Worm (Caenorhabditis elegans): ENCODE data around the gene snpc-3.4.

ce11 chrIII:4015382-4015986 lies 4.4 kb upstream of the snpc-3.4 start:
- TF ChIP-seq ztf-11 (tag; optimal IDR thresholded peaks at IDR 0.05) (no peak), ama-1 (optimal IDR thresholded peaks at IDR 0.05) (peak; percentile 72), egl-27 (tag; optimal IDR thresholded peaks at IDR 0.05) (peak; percentile 10), unc-39 (tag; optimal IDR thresholded peaks at IDR 0.05) (no peak), lin-39 (tag; optimal IDR thresholded peaks at IDR 0.05) (no peak), mdl-1 (tag; optimal IDR thresholded peaks at IDR 0.05) (no peak), pha-4 (tag; optimal IDR thresholded peaks at IDR 0.05) (peak; percentile 60), fkh-10 (GFP tag; optimal IDR thresholded peaks at IDR 0.05) (no peak), snpc-4 (tag; optimal IDR thresholded peaks at IDR 0.05) (no peak), unc-62 (GFP tag; optimal IDR thresholded peaks at IDR 0.05) (no peak), nhr-77 (tag; optimal IDR thresholded peaks at IDR 0.05) (no peak), elt-2 (tag; optimal IDR thresholded peaks at IDR 0.05) (peak; percentile 7), sea-2 (GFP tag; optimal IDR thresholded peaks at IDR 0.05) (no peak)
